Fruit fly (Drosophila melanogaster) whole organism, embryonic: ENCODE results near the gene Doc1.
A peak's percentile ranks its signal among the peaks of the same experiment; 100 is the strongest.

Experiments
- CG10321 ChIP-seq: fragments of 200-800 bp; sonication (Bioruptor generic); IDR thresholded peaks from 2 replicates; pipeline ENCODE4 v1.3.6; 2022; ENCODE audit warnings: missing biosample characterization, missing genetic modification characterization
- CG10959 ChIP-seq: fragments of 200-800 bp; sonication (Bioruptor generic); IDR thresholded peaks from 2 replicates; pipeline ENCODE4 v1.3.6; 2022; ENCODE audit warnings: missing biosample characterization, missing genetic modification characterization
- CG11696 ChIP-seq: fragments of 200-800 bp; sonication (Bioruptor generic); IDR thresholded peaks from 2 replicates; pipeline ENCODE4 v1.3.6; 2022; ENCODE audit warnings: missing biosample characterization, missing genetic modification characterization
- CG12104 ChIP-seq: fragments of 200-800 bp; sonication (Bioruptor generic); optimal IDR thresholded peaks from 3 replicates; lab custom pipeline; 2016; ENCODE audit warnings: missing biosample characterization, missing genetic modification characterization
- CG12236 ChIP-seq: fragments of 200-800 bp; sonication (Bioruptor generic); optimal IDR thresholded peaks from 2 replicates; lab custom pipeline; 2016; ENCODE audit warnings: missing biosample characterization, missing genetic modification characterization
- CG13296 ChIP-seq: fragments of 200-800 bp; sonication (Bioruptor generic); optimal IDR thresholded peaks from 3 replicates; lab custom pipeline; 2018; ENCODE audit warnings: missing biosample characterization, mild to moderate bottlenecking, missing genetic modification characterization
- CG15479 ChIP-seq: fragments of 200-800 bp; sonication (Bioruptor generic); optimal IDR thresholded peaks from 3 replicates; lab custom pipeline; 2019; ENCODE audit warnings: missing biosample characterization, mild to moderate bottlenecking, missing genetic modification characterization, moderate library complexity
- CG17568 ChIP-seq: fragments of 200-800 bp; sonication (Bioruptor generic); optimal IDR thresholded peaks from 2 replicates; lab custom pipeline; 2018; ENCODE audit warnings: missing biosample characterization, mild to moderate bottlenecking, missing genetic modification characterization, moderate library complexity
- CG2712 ChIP-seq: fragments of 200-800 bp; optimal IDR thresholded peaks from 3 replicates; lab custom pipeline; 2019; ENCODE audit warnings: missing biosample characterization, mild to moderate bottlenecking, missing genetic modification characterization, moderate library complexity
- CG30431 ChIP-seq: fragments of 200-800 bp; sonication (Bioruptor generic); optimal IDR thresholded peaks from 2 replicates; lab custom pipeline; 2017; ENCODE audit warnings: missing biosample characterization, missing genetic modification characterization
- CG3065 ChIP-seq: fragments of 200-800 bp; sonication (Bioruptor generic); optimal IDR thresholded peaks from 2 replicates; lab custom pipeline; 2016; ENCODE audit warnings: missing biosample characterization, missing genetic modification characterization
- CG3407 ChIP-seq: fragments of 200-800 bp; sonication (Bioruptor generic); optimal IDR thresholded peaks from 2 replicates; lab custom pipeline; 2018; ENCODE audit warnings: missing biosample characterization, mild to moderate bottlenecking, missing genetic modification characterization
- CG4707 ChIP-seq: fragments of 200-800 bp; sonication (Bioruptor generic); optimal IDR thresholded peaks from 2 replicates; lab custom pipeline; 2018; ENCODE audit warnings: missing biosample characterization, mild to moderate bottlenecking, missing genetic modification characterization, moderate library complexity
- CG4854 ChIP-seq: fragments of 200-800 bp; sonication (Bioruptor generic); optimal IDR thresholded peaks from 2 replicates; lab custom pipeline; 2016; ENCODE audit warnings: missing biosample characterization, missing genetic modification characterization, inconsistent platforms
- CG5245 ChIP-seq: fragments of 200-800 bp; sonication (Bioruptor generic); optimal IDR thresholded peaks from 3 replicates; lab custom pipeline; 2016; ENCODE audit warnings: missing biosample characterization, missing genetic modification characterization
- CG6654 ChIP-seq: fragments of 200-800 bp; sonication (Bioruptor generic); optimal IDR thresholded peaks from 2 replicates; lab custom pipeline; 2017; ENCODE audit warnings: missing biosample characterization, mild to moderate bottlenecking, missing genetic modification characterization
- CG7745 ChIP-seq: fragments of 200-800 bp; sonication (Bioruptor generic); optimal IDR thresholded peaks from 2 replicates; lab custom pipeline; 2018; ENCODE audit warnings: missing biosample characterization, mild to moderate bottlenecking, missing genetic modification characterization, moderate library complexity
- CG7786 ChIP-seq: fragments of 200-800 bp; sonication (Bioruptor generic); optimal IDR thresholded peaks from 2 replicates; lab custom pipeline; 2016; ENCODE audit warnings: missing biosample characterization, missing genetic modification characterization
- CG8089 ChIP-seq: fragments of 200-800 bp; sonication (Bioruptor generic); optimal IDR thresholded peaks from 3 replicates; lab custom pipeline; 2016; ENCODE audit warnings: missing biosample characterization, missing genetic modification characterization
- CG9932 ChIP-seq: fragments of 200-800 bp; sonication (Bioruptor generic); IDR thresholded peaks from 2 replicates; pipeline ENCODE4 v1.3.6; 2022; ENCODE audit warnings: missing biosample characterization, missing genetic modification characterization
- Deaf1 ChIP-seq: fragments of 200-800 bp; optimal IDR thresholded peaks from 3 replicates; lab custom pipeline; 2019; ENCODE audit warnings: missing biosample characterization, mild to moderate bottlenecking, missing genetic modification characterization, moderate library complexity
- HmgZ ChIP-seq: fragments of 200-800 bp; sonication (Bioruptor generic); optimal IDR thresholded peaks from 2 replicates; lab custom pipeline; 2018; ENCODE audit warnings: missing biosample characterization, mild to moderate bottlenecking, missing genetic modification characterization
- Lim3 ChIP-seq: fragments of 200-800 bp; sonication (Bioruptor generic); IDR thresholded peaks from 2 replicates; pipeline ENCODE4 v1.3.6; 2022; ENCODE audit warnings: missing biosample characterization, missing genetic modification characterization
- Oli ChIP-seq: fragments of 200-800 bp; sonication (Bioruptor generic); optimal IDR thresholded peaks from 2 replicates; lab custom pipeline; 2018; ENCODE audit warnings: missing biosample characterization, mild to moderate bottlenecking, missing genetic modification characterization, moderate library complexity
- Taf1 ChIP-seq: fragments of 200-800 bp; sonication (Bioruptor generic); IDR thresholded peaks from 2 replicates; pipeline ENCODE4 v1.3.6; 2022; ENCODE audit warnings: missing biosample characterization, missing genetic modification characterization
- Vsx1 ChIP-seq: fragments of 200-800 bp; sonication (Bioruptor generic); optimal IDR thresholded peaks from 2 replicates; lab custom pipeline; 2017; ENCODE audit warnings: missing biosample characterization, mild to moderate bottlenecking, missing genetic modification characterization, missing genetic modification reagents
- bsh ChIP-seq, 2 experiments: fragments of 200-800 bp; sonication (Bioruptor generic); optimal IDR thresholded peaks; 2 replicates each; lab custom pipeline; 2017 to 2018; ENCODE audit warnings: mild to moderate bottlenecking in 2 of 2, missing biosample characterization in 2 of 2, missing genetic modification characterization in 2 of 2, moderate library complexity in 1 of 2
- btn ChIP-seq: fragments of 200-800 bp; sonication (Bioruptor generic); optimal IDR thresholded peaks from 2 replicates; lab custom pipeline; 2016; ENCODE audit warnings: missing biosample characterization, missing genetic modification characterization
- cad ChIP-seq: fragments of >200 bp; optimal IDR thresholded peaks from 2 replicates; lab custom pipeline; 2017; ENCODE audit warnings: missing biosample characterization, missing genetic modification characterization
- danr ChIP-seq: fragments of 200-800 bp; sonication (Bioruptor generic); IDR thresholded peaks from 2 replicates; pipeline ENCODE4 v1.3.6; 2022; ENCODE audit warnings: missing biosample characterization, missing genetic modification characterization
- dpn ChIP-seq, 2 experiments: fragments of 200-800 bp; sonication (Bioruptor generic); optimal IDR thresholded peaks; 3 replicates each; lab custom pipeline; 2016; ENCODE audit warnings: missing biosample characterization in 2 of 2, missing genetic modification characterization in 2 of 2
- grn ChIP-seq: fragments of 200-800 bp; sonication (Bioruptor generic); optimal IDR thresholded peaks from 3 replicates; lab custom pipeline; 2017; ENCODE audit warnings: missing biosample characterization, missing genetic modification characterization
- jigr1 ChIP-seq: fragments of 200-800 bp; sonication (Bioruptor generic); IDR thresholded peaks from 3 replicates; pipeline ENCODE4 v1.3.6; 2022; ENCODE audit warnings: missing biosample characterization, missing genetic modification characterization
- odd ChIP-seq: fragments of 200-800 bp; sonication (Bioruptor generic); optimal IDR thresholded peaks from 2 replicates; lab custom pipeline; 2017; ENCODE audit warnings: missing biosample characterization, mild to moderate bottlenecking, missing genetic modification characterization
- onecut ChIP-seq: fragments of 200-800 bp; sonication (Bioruptor generic); IDR thresholded peaks from 2 replicates; pipeline ENCODE4 v1.3.6; 2022; ENCODE audit warnings: missing biosample characterization, missing genetic modification characterization
- pb ChIP-seq: fragments of 200-800 bp; sonication (Bioruptor generic); optimal IDR thresholded peaks from 3 replicates; lab custom pipeline; 2016; ENCODE audit warnings: missing biosample characterization, missing genetic modification characterization
- row ChIP-seq: fragments of 200-800 bp; sonication (Bioruptor generic); IDR thresholded peaks from 3 replicates; pipeline ENCODE4 v1.3.6; 2022; ENCODE audit warnings: missing biosample characterization, missing genetic modification characterization
- sc ChIP-seq, 3 experiments: fragments of >200 bp in 2 of 3; fragments of 200-800 bp in 1 of 3; sonication (Bioruptor generic) in 1 of 3; optimal IDR thresholded peaks; 2 replicates in 2 of 3; 3 replicates in 1 of 3; lab custom pipeline; 2017; ENCODE audit warnings: mild to moderate bottlenecking in 1 of 3, missing biosample characterization in 1 of 3, missing genetic modification characterization in 1 of 3, missing genetic modification reagents in 1 of 3
- sna ChIP-seq: fragments of 200-800 bp; sonication (Bioruptor generic); IDR thresholded peaks from 2 replicates; pipeline ENCODE4 v1.3.6; 2022; ENCODE audit warnings: missing biosample characterization, missing genetic modification characterization; ENCODE audit not compliant: partially characterized antibody
- tin ChIP-seq: fragments of 200-800 bp; sonication (Bioruptor generic); optimal IDR thresholded peaks from 3 replicates; lab custom pipeline; 2016; ENCODE audit warnings: missing biosample characterization, missing genetic modification characterization
- trem ChIP-seq: fragments of 200-800 bp; optimal IDR thresholded peaks from 3 replicates; lab custom pipeline; 2019; ENCODE audit warnings: missing biosample characterization, mild to moderate bottlenecking, missing genetic modification characterization, moderate library complexity
- unc-4 ChIP-seq: fragments of 200-800 bp; sonication (Bioruptor generic); IDR thresholded peaks from 2 replicates; pipeline ENCODE4 v1.3.6; 2022; ENCODE audit warnings: missing biosample characterization, missing genetic modification characterization; ENCODE audit not compliant: partially characterized antibody
- unpg ChIP-seq: fragments of 200-800 bp; sonication (Bioruptor generic); optimal IDR thresholded peaks from 3 replicates; lab custom pipeline; 2018; ENCODE audit warnings: missing biosample characterization, mild to moderate bottlenecking, missing genetic modification characterization, moderate library complexity
- zen ChIP-seq: fragments of 200-800 bp; sonication (Bioruptor generic); optimal IDR thresholded peaks from 3 replicates; lab custom pipeline; 2018; ENCODE audit warnings: missing biosample characterization, mild to moderate bottlenecking, missing genetic modification characterization, moderate library complexity

Gene Doc1

dm6 chr3L:9033999-9034626 lies 7.1 kb upstream of the Doc1 start (continued):
- TF ChIP-seq unc-4 (GFP tag; lab: Robert Waterston, UW) (no peak), row (GFP tag; lab: Robert Waterston, UW) (peak; percentile 70), pb (GFP tag; lab: Kevin White, UChicago) (no peak), CG4707 (GFP tag; lab: Kevin White, UChicago) (peak; percentile 4), CG5245 (GFP tag; lab: Kevin White, UChicago) (peak; percentile 70), CG11696 (GFP tag; lab: Robert Waterston, UW) (0 out of 2 replicates have a peak, but pooled peaks have one; percentile 15), CG12104 (peak; percentile 57), CG2712 (tag; lab: Kevin White, UChicago) (peak; percentile 85), CG17568 (GFP tag; lab: Kevin White, UChicago) (no peak), btn (GFP tag; lab: Kevin White, UChicago) (peak; percentile 76), trem (tag; lab: Kevin White, UChicago) (peak; percentile 78), CG9932 (GFP tag; lab: Robert Waterston, UW) (no peak), CG13296 (no peak), HmgZ (no peak), CG4854 (peak; percentile 36), sna (GFP tag; lab: Robert Waterston, UW) (no peak), CG10959 (GFP tag; lab: Robert Waterston, UW) (peak; percentile 86), grn (no peak)

- TF ChIP-seq dpn (GFP tag; optimal IDR thresholded peaks at IDR 0.05; lab: Kevin White, UChicago) (no peak), bsh (GFP tag; optimal IDR thresholded peaks at IDR 0.05; lab: Kevin White, UChicago) (no peak), CG7745 (tag; lab: Kevin White, UChicago) (no peak), grn (peak; percentile 59), zen (tag; lab: Kevin White, UChicago) (peak; percentile 78), sc (optimal IDR thresholded peaks at IDR 0.05; lab: Kevin White, UChicago) (no peak), sc (GFP tag; optimal IDR thresholded peaks at IDR 0.05; lab: Kevin White, UChicago) (no peak), onecut (GFP tag; lab: Robert Waterston, UW) (no peak), odd (GFP tag; lab: Kevin White, UChicago) (no peak), Vsx1 (GFP tag; lab: Kevin White, UChicago) (no peak), CG30431 (GFP tag; lab: Kevin White, UChicago) (no peak), CG15479 (peak; percentile 83), CG3065 (no peak)
Observed at dm6 chr3L:9037608-9038007, 3.6 kb upstream of the Doc1 start.

- TF ChIP-seq zen (tag; lab: Kevin White, UChicago) (peak; percentile 88), cad (GFP tag; lab: Kevin White, UChicago) (peak; percentile 58), tin (GFP tag; lab: Kevin White, UChicago) (no peak)
Observed at dm6 chr3L:9039189-9039588, 2.0 kb upstream of the Doc1 start.

- TF ChIP-seq CG30431 (GFP tag; lab: Kevin White, UChicago) (peak; percentile 23), unpg (GFP tag; lab: Kevin White, UChicago) (peak; percentile 55), danr (GFP tag; lab: Robert Waterston, UW) (no peak), Taf1 (GFP tag; lab: Robert Waterston, UW) (no peak), Deaf1 (tag; lab: Kevin White, UChicago) (peak; percentile 14), CG6654 (GFP tag; lab: Kevin White, UChicago) (no peak), CG12236 (no peak), Vsx1 (GFP tag; lab: Kevin White, UChicago) (no peak), CG8089 (GFP tag; lab: Kevin White, UChicago) (no peak), jigr1 (GFP tag; lab: Robert Waterston, UW) (no peak), CG10321 (GFP tag; lab: Robert Waterston, UW) (no peak), CG3407 (GFP tag; lab: Kevin White, UChicago) (peak; percentile 1), Lim3 (no peak), Oli (tag; lab: Kevin White, UChicago) (peak; percentile 49), CG7786 (GFP tag; lab: Kevin White, UChicago) (no peak)
Observed at dm6 chr3L:9042200-9042988, 1.2 kb downstream of the Doc1 start.
